Worm (Caenorhabditis elegans) whole organism, L4 larva: ENCODE data around the gene clec-264.

ENCODE experiments used
- ZK546.5 ChIP-seq, 2 experiments: sonication (generic microtip); optimal IDR thresholded peaks; 2 replicates each; lab custom pipeline; 2017; ENCODE audit warnings: missing biosample characterization in 2 of 2, missing genetic modification characterization in 2 of 2
- dpl-1 ChIP-seq: fragments of 150-350 bp; optimal IDR thresholded peaks from 2 replicates; lab custom pipeline; 2014; ENCODE audit warnings: missing biosample characterization, missing genetic modification reagents, missing genetic modification characterization
- dve-1 ChIP-seq: sonication (generic microtip); optimal IDR thresholded peaks from 2 replicates; lab custom pipeline; 2017; ENCODE audit warnings: antibody characterized with exemption, mild to moderate bottlenecking, missing genetic modification characterization, missing compliant biosample characterization; ENCODE audit not compliant: insufficient read depth
- lin-38 ChIP-seq: fragments of 200-800 bp; sonication (Bioruptor generic); IDR thresholded peaks from 2 replicates; pipeline ENCODE4 v1.3.6; 2022; ENCODE audit warnings: missing genetic modification reagents, missing genetic modification characterization, missing compliant biosample characterization
- mdl-1 ChIP-seq, 2 experiments: fragments of 150-350 bp in 1 of 2; sonication (generic microtip) in 1 of 2; optimal IDR thresholded peaks; 2 replicates each; lab custom pipeline; 2014 to 2017; ENCODE audit warnings: missing biosample characterization in 2 of 2, missing genetic modification characterization in 2 of 2
- nhr-102 ChIP-seq: sonication (generic microtip); optimal IDR thresholded peaks from 2 replicates; lab custom pipeline; 2016; ENCODE audit warnings: mild to moderate bottlenecking, missing genetic modification characterization, moderate library complexity, missing compliant biosample characterization
- nhr-25 ChIP-seq: sonication (generic microtip); optimal IDR thresholded peaks from 2 replicates; lab custom pipeline; 2017; ENCODE audit warnings: missing genetic modification characterization, mild to moderate bottlenecking, missing compliant biosample characterization, antibody characterized with exemption, moderate library complexity, borderline replicate concordance; ENCODE audit not compliant: insufficient read depth
- pqm-1 ChIP-seq: sonication (generic microtip); optimal IDR thresholded peaks from 2 replicates; lab custom pipeline; 2017; ENCODE audit warnings: missing biosample characterization, missing genetic modification characterization

ce11 chrV:20871194-20871593 is 20.7 kb upstream of the clec-264 start:
- TF ChIP-seq mdl-1 (tag; optimal IDR thresholded peaks at IDR 0.05; lab: Kevin White, UChicago) (no peak), dpl-1 (GFP tag; lab: Kevin White, UChicago) (no peak), nhr-102 (tag; lab: Kevin White, UChicago) (no peak), ZK546.5 (tag; optimal IDR thresholded peaks at IDR 0.05; lab: Kevin White, UChicago) (no peak), nhr-25 (tag; lab: Kevin White, UChicago) (no peak), pqm-1 (tag; lab: Kevin White, UChicago) (no peak), lin-38 (GFP tag; lab: Robert Waterston, UW) (no peak), dve-1 (tag; lab: Kevin White, UChicago) (peak; percentile 10)
